Worm (Caenorhabditis elegans) whole organism, L4 larva: ENCODE data around the gene gst-32.

Experiments used
- R02D3.7 ChIP-seq: fragments of 150-350 bp; sonication (generic microtip); optimal IDR thresholded peaks from 3 replicates; lab custom pipeline; 2014; ENCODE audit warnings: missing biosample characterization, missing genetic modification characterization
- fkh-10 ChIP-seq: fragments of 150-350 bp; optimal IDR thresholded peaks from 2 replicates; lab custom pipeline; 2014; ENCODE audit warnings: missing biosample characterization, missing genetic modification reagents, missing genetic modification characterization
- mep-1 ChIP-seq: fragments of 150-350 bp; sonication (generic microtip); optimal IDR thresholded peaks from 3 replicates; lab custom pipeline; 2014; ENCODE audit warnings: missing biosample characterization, missing genetic modification characterization
- mxl-3 ChIP-seq: fragments of 200-800 bp; sonication (Bioruptor generic); optimal IDR thresholded peaks from 2 replicates; lab custom pipeline; 2018; ENCODE audit warnings: mild to moderate bottlenecking, missing genetic modification characterization, missing compliant biosample characterization
- nhr-76 ChIP-seq: fragments of 150-350 bp; optimal IDR thresholded peaks from 2 replicates; lab custom pipeline; 2014; ENCODE audit warnings: missing biosample characterization, missing genetic modification characterization

DNA sequence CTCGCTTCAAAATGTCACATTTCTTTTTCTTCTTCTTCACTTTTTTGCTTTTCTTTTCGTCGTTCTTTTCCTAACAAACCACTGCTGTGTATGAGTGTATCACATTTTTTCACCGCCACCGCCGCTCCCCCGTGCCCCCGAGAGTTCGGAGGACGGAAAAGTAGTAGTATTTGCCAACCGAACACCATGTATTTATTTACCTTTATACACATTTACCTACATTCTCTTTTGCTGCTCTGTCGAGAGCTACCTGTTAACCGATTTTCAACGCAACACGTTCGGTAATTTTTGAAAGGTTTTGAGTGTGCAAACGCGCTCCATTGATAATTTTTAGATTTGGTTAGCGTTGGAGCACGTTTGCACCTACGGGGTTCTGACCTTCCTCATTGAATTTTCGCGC lies 27.8 kb upstream of the gst-32 start:
- TF ChIP-seq R02D3.7 (tag; lab: Kevin White, UChicago) (no peak), fkh-10 (GFP tag; lab: Kevin White, UChicago) (no peak), nhr-76 (tag; lab: Kevin White, UChicago) (no peak), mxl-3 (GFP tag; lab: Kevin White, UChicago) (no peak), mep-1 (tag; lab: Kevin White, UChicago) (no peak)
